Fruit fly (Drosophila melanogaster) whole organism, wandering third instar larva: ENCODE data around the gene robo2.

Experiments
- Mio ChIP-seq: sonication (Bioruptor generic); optimal IDR thresholded peaks from 2 replicates; lab custom pipeline; 2016; ENCODE audit warnings: missing biosample characterization, missing genetic modification characterization
- dl ChIP-seq, 2 experiments: fragments of 175-275, 200-275 bp in 1 of 2; fragments of 200-275 bp in 1 of 2; sonication (Bioruptor generic); optimal IDR thresholded peaks; lab custom pipeline; 2018; ENCODE audit warnings: mild to moderate bottlenecking in 2 of 2, missing biosample characterization in 2 of 2, missing genetic modification characterization in 2 of 2, moderate library complexity in 2 of 2; ENCODE audit not compliant: partially characterized antibody in 2 of 2, insufficient read depth in 1 of 2
- dmrt93B ChIP-seq: fragments of 200-800 bp; sonication (Bioruptor generic); optimal IDR thresholded peaks from 2 replicates; lab custom pipeline; 2018; ENCODE audit warnings: missing biosample characterization, mild to moderate bottlenecking, missing genetic modification characterization
- fru ChIP-seq: fragments of 200-800 bp; sonication (Bioruptor generic); optimal IDR thresholded peaks from 3 replicates; lab custom pipeline; 2016; ENCODE audit warnings: missing biosample characterization, mild to moderate bottlenecking, missing genetic modification characterization
- lola ChIP-seq: fragments of >200 bp; optimal IDR thresholded peaks from 2 replicates; lab custom pipeline; 2017; ENCODE audit warnings: missing biosample characterization, missing genetic modification characterization
- pan ChIP-seq: fragments of >200 bp; optimal IDR thresholded peaks from 2 replicates; lab custom pipeline; 2017
- woc ChIP-seq: sonication (Bioruptor generic); optimal IDR thresholded peaks from 2 replicates; lab custom pipeline; 2016; ENCODE audit warnings: missing biosample characterization, mild to moderate bottlenecking, missing genetic modification characterization

DNA sequence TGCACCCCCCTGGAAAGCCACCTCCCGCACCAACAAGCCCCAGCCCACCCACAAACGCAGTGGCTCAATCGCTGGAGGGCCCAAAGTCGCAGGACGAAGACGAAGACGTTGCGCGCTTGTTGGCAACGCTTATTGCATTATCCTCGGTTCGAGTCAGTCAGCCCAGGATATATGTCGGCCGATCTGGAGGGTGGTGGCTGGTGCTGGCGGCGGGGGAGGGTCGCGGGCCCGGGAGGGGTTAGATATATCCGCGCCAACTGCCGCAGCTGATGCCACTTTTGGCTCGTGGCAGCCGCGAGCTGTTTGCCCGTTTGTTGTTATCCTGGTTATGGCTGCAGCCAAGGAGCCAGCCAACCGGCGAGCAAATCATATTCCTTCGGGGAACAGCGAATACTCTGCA lies 55.2 kb downstream of the robo2 start:
- TF ChIP-seq pan (lab: Kevin White, UChicago), result no peak
- TF ChIP-seq lola (GFP tag; lab: Kevin White, UChicago), result no peak
- no peak for TF ChIP-seq dmrt93B (GFP tag; lab: Kevin White, UChicago)
- TF ChIP-seq Mio (GFP tag; lab: Kevin White, UChicago), result no peak
- no peak for TF ChIP-seq woc (GFP tag; lab: Kevin White, UChicago)
- no peak for TF ChIP-seq dl (GFP tag; optimal IDR thresholded peaks at IDR 0.05; lab: Kevin White, UChicago; ENCODE audit: insufficient read depth in 1 of 2, partially characterized antibody in 2 of 2)
- no peak for TF ChIP-seq fru (GFP tag; lab: Kevin White, UChicago)
